Fruit fly (Drosophila melanogaster): ENCODE results near the gene Acsf2.

Acsf2 gene

DNA sequence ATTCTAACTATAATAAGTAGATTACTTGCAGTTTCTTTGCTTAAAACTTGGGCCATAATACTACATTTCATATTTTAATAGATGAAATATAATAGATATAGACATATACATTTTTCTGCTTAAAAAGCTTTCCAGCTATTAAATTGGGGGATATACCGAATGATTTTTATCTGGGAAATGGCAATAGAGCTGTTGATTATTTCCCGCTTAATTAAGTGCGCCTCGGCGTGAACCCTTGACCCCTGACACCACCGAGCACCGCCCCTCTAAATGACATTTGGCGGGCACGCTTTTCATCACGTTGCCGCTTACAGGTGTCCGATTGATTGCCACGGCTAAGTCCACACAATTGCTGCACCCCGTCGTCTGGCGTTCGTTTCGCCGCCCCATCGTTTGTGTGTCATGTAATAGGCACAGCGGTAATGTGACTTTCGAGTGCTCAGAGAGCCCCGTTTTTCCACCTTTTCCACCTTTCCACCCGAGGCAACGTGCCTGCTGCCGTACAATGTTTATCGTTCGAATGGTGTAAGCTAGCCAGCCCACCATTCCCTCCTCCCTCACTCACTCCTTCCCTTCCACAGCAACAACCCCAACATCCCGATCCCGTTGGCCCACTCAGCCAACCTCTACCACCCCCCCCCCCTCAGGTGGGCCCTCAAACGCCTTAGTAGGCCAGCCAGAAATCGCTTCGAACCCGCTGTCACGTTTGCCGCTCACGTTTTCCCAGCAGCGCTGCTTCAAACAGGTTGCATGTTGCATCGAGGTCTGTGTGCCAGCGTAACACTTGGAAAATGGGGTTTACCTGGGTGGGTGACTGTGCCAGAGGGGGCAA lies 41.0 kb downstream of the Acsf2 start (continued):
- TF ChIP-seq CG4730 (GFP tag; IDR thresholded peaks at IDR 0.05) = no peak
- no peak for TF ChIP-seq ftz-f1 (GFP tag; optimal IDR thresholded peaks at IDR 0.05)
- no peak for TF ChIP-seq wek (GFP tag; optimal IDR thresholded peaks at IDR 0.05)
- TF ChIP-seq Bgb (GFP tag; IDR thresholded peaks at IDR 0.05; ENCODE audit: partially characterized antibody) = 0 out of 2 replicates have a peak, but pooled peaks have one; percentile 9
- 0 out of 3 replicates have a peak, but pooled peaks have one; percentile 13 for TF ChIP-seq zfh1 (GFP tag; IDR thresholded peaks at IDR 0.05)
- TF ChIP-seq dm (GFP tag; optimal IDR thresholded peaks at IDR 0.05) = peak; percentile 35
- TF ChIP-seq gro (GFP tag; optimal IDR thresholded peaks at IDR 0.05) = no peak
- peak; percentile 4 for TF ChIP-seq CG6813 (GFP tag; optimal IDR thresholded peaks at IDR 0.05)
- no peak for TF ChIP-seq CG18262 (tag; optimal IDR thresholded peaks at IDR 0.05)
- no peak for TF ChIP-seq knrl (GFP tag; IDR thresholded peaks at IDR 0.05; ENCODE audit: partially characterized antibody)
- TF ChIP-seq CG11560 (tag; IDR thresholded peaks at IDR 0.05) = no peak
- TF ChIP-seq Eip74EF (GFP tag; optimal IDR thresholded peaks at IDR 0.05) = no peak
- peak; percentile 31 for TF ChIP-seq cg (GFP tag; optimal IDR thresholded peaks at IDR 0.05)
- TF ChIP-seq kni (GFP tag; optimal IDR thresholded peaks at IDR 0.05) = peak; percentile 95
- TF ChIP-seq CG10431 (GFP tag; optimal IDR thresholded peaks at IDR 0.05) = no peak
- TF ChIP-seq CG32772 (GFP tag; IDR thresholded peaks at IDR 0.05) = 0 out of 2 replicates have a peak, but pooled peaks have one; percentile 10
- peak; percentile 78 for TF ChIP-seq ttk (GFP tag; IDR thresholded peaks at IDR 0.05)
- TF ChIP-seq Hr78 (GFP tag; optimal IDR thresholded peaks at IDR 0.05) = peak in 1 of 2 experiments; percentile 86
- TF ChIP-seq CG14014 (GFP tag; IDR thresholded peaks at IDR 0.05) = no peak
- TF ChIP-seq gfzf (GFP tag; optimal IDR thresholded peaks at IDR 0.05) = no peak
- TF ChIP-seq CG10543 (GFP tag; optimal IDR thresholded peaks at IDR 0.05) = peak; percentile 35
- TF ChIP-seq slp2 (GFP tag; optimal IDR thresholded peaks at IDR 0.05) = no peak
- no peak for TF ChIP-seq CG10267 (tag; optimal IDR thresholded peaks at IDR 0.05)
- TF ChIP-seq CG6854 (GFP tag; optimal IDR thresholded peaks at IDR 0.05) = no peak
- TF ChIP-seq CG11504 (tag; optimal IDR thresholded peaks at IDR 0.05) = no peak
- TF ChIP-seq nom (GFP tag; optimal IDR thresholded peaks at IDR 0.05) = no peak
- TF ChIP-seq kay (GFP tag; optimal IDR thresholded peaks at IDR 0.05) = no peak
- peak; percentile 17 for TF ChIP-seq sug (tag; optimal IDR thresholded peaks at IDR 0.05)
- TF ChIP-seq eve (GFP tag; optimal IDR thresholded peaks at IDR 0.05) = no peak
- TF ChIP-seq CG7271 (tag; optimal IDR thresholded peaks at IDR 0.05) = no peak
- TF ChIP-seq aop (GFP tag; IDR thresholded peaks at IDR 0.05) = no peak
- no peak for TF ChIP-seq BtbVII (GFP tag; optimal IDR thresholded peaks at IDR 0.05)
- TF ChIP-seq CG12219 (GFP tag; optimal IDR thresholded peaks at IDR 0.05) = no peak
- no peak for TF ChIP-seq peb (GFP tag; IDR thresholded peaks at IDR 0.05)
- no peak for TF ChIP-seq B-H1 (GFP tag; IDR thresholded peaks at IDR 0.05)
- TF ChIP-seq lbe (GFP tag; optimal IDR thresholded peaks at IDR 0.05) = no peak
- TF ChIP-seq CG32767 (GFP tag; IDR thresholded peaks at IDR 0.05) = no peak
- no peak for TF ChIP-seq Gsc (GFP tag; IDR thresholded peaks at IDR 0.05)
- no peak; the same call in 1 of the 2 replicates for TF ChIP-seq bbx (GFP tag; IDR thresholded peaks at IDR 0.05; ENCODE audit: partially characterized antibody)
- no peak for TF ChIP-seq Hsf (GFP tag; optimal IDR thresholded peaks at IDR 0.05)
- TF ChIP-seq CHES-1-like (GFP tag; optimal IDR thresholded peaks at IDR 0.05) = no peak
- no peak for TF ChIP-seq pnt (GFP tag; optimal IDR thresholded peaks at IDR 0.05)
- TF ChIP-seq unc-4 (GFP tag; IDR thresholded peaks at IDR 0.05; ENCODE audit: partially characterized antibody) = no peak
- no peak for TF ChIP-seq stwl (tag; optimal IDR thresholded peaks at IDR 0.05)
- TF ChIP-seq CG4707 (GFP tag; optimal IDR thresholded peaks at IDR 0.05) = no peak
- no peak for TF ChIP-seq ab (GFP tag; optimal IDR thresholded peaks at IDR 0.05)
- TF ChIP-seq Kr (GFP tag; optimal IDR thresholded peaks at IDR 0.05) = no peak

Data from whole organism, embryonic.